ENCODE assay signal across 4 worm cellular contexts in genomic region chrV:6031585-6031984, ce11.
TF ChIP-seq lines count a peak whose summit lies in the region.

No protein-coding gene starts in this region.

TF ChIP-seq in whole organism, L1 larva, 84 proteins besides CTCF, POLR2A, EP300 and RAD21:
- peak; percentile 36 for TF ChIP-seq nhr-71 (tag; optimal IDR thresholded peaks at IDR 0.05; lab: Kevin White, UChicago)
- no peak for TF ChIP-seq C34B4.2 (tag; optimal IDR thresholded peaks at IDR 0.05; lab: Kevin White, UChicago)
- peak; percentile 67 for TF ChIP-seq fkh-8 (tag; optimal IDR thresholded peaks at IDR 0.05; lab: Kevin White, UChicago)
- TF ChIP-seq zag-1 (tag; optimal IDR thresholded peaks at IDR 0.05; lab: Kevin White, UChicago), result no peak
- TF ChIP-seq tbx-2 (tag; optimal IDR thresholded peaks at IDR 0.05; lab: Kevin White, UChicago), result peak; percentile 49
- peak; percentile 39 for TF ChIP-seq nhr-47 (tag; optimal IDR thresholded peaks at IDR 0.05; lab: Kevin White, UChicago)
- TF ChIP-seq lin-14 (GFP tag; optimal IDR thresholded peaks at IDR 0.05; lab: Kevin White, UChicago), result peak; percentile 74

TF ChIP-seq in whole organism, L2 larva, 48 proteins besides CTCF, POLR2A, EP300 and RAD21:
- TF ChIP-seq R02D3.7 (tag; optimal IDR thresholded peaks at IDR 0.05; lab: Kevin White, UChicago) (no peak), sma-9 (GFP tag; optimal IDR thresholded peaks at IDR 0.05; lab: Kevin White, UChicago) (peak; percentile 67), sma-9 (tag; optimal IDR thresholded peaks at IDR 0.05; lab: Kevin White, UChicago) (no peak)

TF ChIP-seq in whole organism, L3 larva, 47 proteins besides CTCF, POLR2A, EP300 and RAD21:
- TF ChIP-seq fos-1 (tag; optimal IDR thresholded peaks at IDR 0.05; lab: Kevin White, UChicago), result no peak
- no peak for TF ChIP-seq nhr-28 (tag; optimal IDR thresholded peaks at IDR 0.05; lab: Kevin White, UChicago)
- peak; percentile 52 for TF ChIP-seq tbx-2 (tag; optimal IDR thresholded peaks at IDR 0.05; lab: Kevin White, UChicago)

TF ChIP-seq in whole organism, L4 larva, 104 proteins besides CTCF, POLR2A, EP300 and RAD21:
- TF ChIP-seq nhr-42 (GFP tag; IDR thresholded peaks at IDR 0.05; lab: Robert Waterston, UW), result no peak
- TF ChIP-seq ces-1 (GFP tag; optimal IDR thresholded peaks at IDR 0.05; lab: Kevin White, UChicago), result no peak
- no peak for TF ChIP-seq ZK337.2 (GFP tag; IDR thresholded peaks at IDR 0.05; lab: Robert Waterston, UW)
- peak; percentile 47 for TF ChIP-seq hlh-30 (tag; optimal IDR thresholded peaks at IDR 0.05; lab: Kevin White, UChicago; ENCODE audit: insufficient read depth)
- no peak for TF ChIP-seq pqm-1 (tag; optimal IDR thresholded peaks at IDR 0.05; lab: Kevin White, UChicago)
- TF ChIP-seq zfp-3 (GFP tag; conservative IDR thresholded peaks at IDR 0.05; lab: Robert Waterston, UW), result no peak
TF ChIP-seq in whole organism, L4 larva: peak in this region for 1.
